Fruit fly (Drosophila melanogaster) whole organism, embryonic: Measurements from ENCODE around the gene rin.

ENCODE experiments used
- Antp ChIP-seq: fragments of 200-800 bp; sonication (Bioruptor generic); optimal IDR thresholded peaks from 3 replicates; lab custom pipeline; 2016; ENCODE audit warnings: missing biosample characterization, missing genetic modification characterization
- C15 ChIP-seq: fragments of 200-800 bp; sonication (Bioruptor generic); IDR thresholded peaks from 3 replicates; pipeline ENCODE4 v1.3.6; 2022; ENCODE audit warnings: missing biosample characterization, missing genetic modification characterization
- CG1024 ChIP-seq: fragments of 200-800 bp; sonication (Bioruptor generic); IDR thresholded peaks from 2 replicates; pipeline ENCODE4 v1.3.6; 2022; ENCODE audit warnings: missing biosample characterization, missing genetic modification characterization
- CG10565 ChIP-seq: fragments of 200-800 bp; sonication (Bioruptor generic); optimal IDR thresholded peaks from 3 replicates; lab custom pipeline; 2016; ENCODE audit warnings: missing biosample characterization, mild to moderate bottlenecking, missing genetic modification characterization
- CG11247 ChIP-seq: fragments of 200-800 bp; sonication (Bioruptor generic); IDR thresholded peaks from 2 replicates; pipeline ENCODE4 v1.3.6; 2022; ENCODE audit warnings: missing biosample characterization, missing genetic modification characterization
- CG11695 ChIP-seq: fragments of 200-800 bp; sonication (Bioruptor generic); IDR thresholded peaks from 3 replicates; pipeline ENCODE4 v1.3.6; 2022; ENCODE audit warnings: missing biosample characterization, missing genetic modification characterization
- CG12942 ChIP-seq: fragments of 200-800 bp; sonication (Bioruptor generic); optimal IDR thresholded peaks from 3 replicates; lab custom pipeline; 2016; ENCODE audit warnings: missing biosample characterization, missing genetic modification characterization
- CG13894 ChIP-seq: fragments of 200-800 bp; sonication (Bioruptor generic); optimal IDR thresholded peaks from 3 replicates; lab custom pipeline; 2018; ENCODE audit warnings: missing biosample characterization, mild to moderate bottlenecking, missing genetic modification characterization, moderate library complexity
- CG17802 ChIP-seq: fragments of 200-800 bp; sonication (Bioruptor generic); optimal IDR thresholded peaks from 2 replicates; lab custom pipeline; 2018; ENCODE audit warnings: missing biosample characterization, mild to moderate bottlenecking, missing genetic modification characterization, moderate library complexity
- CG18599 ChIP-seq: fragments of 200-800 bp; sonication (Bioruptor generic); optimal IDR thresholded peaks from 3 replicates; lab custom pipeline; 2017; ENCODE audit warnings: missing biosample characterization, missing genetic modification characterization, mild to moderate bottlenecking, moderate library complexity, missing genetic modification reagents
- CG3726 ChIP-seq: fragments of 200-800 bp; sonication (Bioruptor generic); IDR thresholded peaks from 3 replicates; pipeline ENCODE4, ENCODE4 v1.3.6; 2022; ENCODE audit warnings: missing biosample characterization, missing genetic modification characterization
- CG42726 ChIP-seq: fragments of 200-800 bp; sonication (Bioruptor generic); IDR thresholded peaks from 2 replicates; pipeline ENCODE4 v1.3.6; 2022; ENCODE audit warnings: missing biosample characterization, missing genetic modification characterization; ENCODE audit not compliant: partially characterized antibody
- CG4328 ChIP-seq: fragments of 200-800 bp; sonication (Bioruptor generic); optimal IDR thresholded peaks from 3 replicates; lab custom pipeline; 2017; ENCODE audit warnings: missing biosample characterization, missing genetic modification reagents, missing genetic modification characterization
- CG5245 ChIP-seq: fragments of 200-800 bp; sonication (Bioruptor generic); optimal IDR thresholded peaks from 3 replicates; lab custom pipeline; 2016; ENCODE audit warnings: missing biosample characterization, missing genetic modification characterization
- CG9727 ChIP-seq: fragments of 200-800 bp; sonication (Bioruptor generic); optimal IDR thresholded peaks from 3 replicates; lab custom pipeline; 2017; ENCODE audit warnings: missing biosample characterization, mild to moderate bottlenecking, missing genetic modification characterization
- CG9876 ChIP-seq: fragments of 200-800 bp; sonication (Bioruptor generic); optimal IDR thresholded peaks from 2 replicates; lab custom pipeline; 2016; ENCODE audit warnings: missing biosample characterization, missing genetic modification characterization
- CG9932 ChIP-seq: fragments of 200-800 bp; sonication (Bioruptor generic); IDR thresholded peaks from 2 replicates; pipeline ENCODE4 v1.3.6; 2022; ENCODE audit warnings: missing biosample characterization, missing genetic modification characterization
- Elba2 ChIP-seq: fragments of 200-800 bp; sonication (Bioruptor generic); optimal IDR thresholded peaks from 3 replicates; lab custom pipeline; 2016; ENCODE audit warnings: missing biosample characterization, missing genetic modification characterization
- HHEX ChIP-seq: fragments of 200-800 bp; sonication (Bioruptor generic); optimal IDR thresholded peaks from 3 replicates; lab custom pipeline; 2017; ENCODE audit warnings: missing biosample characterization, mild to moderate bottlenecking, missing genetic modification characterization, missing genetic modification reagents
- HLH3B ChIP-seq: fragments of 200-800 bp; sonication (Bioruptor generic); IDR thresholded peaks from 2 replicates; pipeline ENCODE4 v1.3.6; 2022; ENCODE audit warnings: missing biosample characterization, missing genetic modification characterization
- HmgZ ChIP-seq: fragments of 200-800 bp; sonication (Bioruptor generic); optimal IDR thresholded peaks from 2 replicates; lab custom pipeline; 2018; ENCODE audit warnings: missing biosample characterization, mild to moderate bottlenecking, missing genetic modification characterization
- Hmx ChIP-seq: fragments of 200-800 bp; sonication (Bioruptor generic); optimal IDR thresholded peaks from 2 replicates; lab custom pipeline; 2016; ENCODE audit warnings: missing biosample characterization, missing genetic modification characterization
- ara ChIP-seq: fragments of 200-800 bp; sonication (Bioruptor generic); IDR thresholded peaks from 2 replicates; pipeline ENCODE4 v1.3.6; 2022; ENCODE audit warnings: missing biosample characterization, missing genetic modification characterization
- ato ChIP-seq: fragments of 200-800 bp; sonication (Bioruptor generic); IDR thresholded peaks from 2 replicates; pipeline ENCODE4 v1.3.6; 2022; ENCODE audit warnings: missing biosample characterization, missing genetic modification characterization; ENCODE audit not compliant: partially characterized antibody
- br ChIP-seq: fragments of >200 bp; optimal IDR thresholded peaks from 2 replicates; lab custom pipeline; 2017
- chinmo ChIP-seq: fragments of 200-800 bp; sonication (Bioruptor generic); IDR thresholded peaks from 4 replicates; pipeline ENCODE4 v1.3.6; 2022; ENCODE audit warnings: missing biosample characterization, missing genetic modification characterization; ENCODE audit not compliant: partially characterized antibody
- ems ChIP-seq: fragments of 200-800 bp; sonication (Bioruptor generic); optimal IDR thresholded peaks from 3 replicates; lab custom pipeline; 2016; ENCODE audit warnings: missing biosample characterization, missing genetic modification characterization
- fd102C ChIP-seq: fragments of 200-800 bp; sonication (Bioruptor generic); optimal IDR thresholded peaks from 2 replicates; lab custom pipeline; 2018; ENCODE audit warnings: missing biosample characterization, mild to moderate bottlenecking, missing genetic modification characterization, moderate library complexity
- fd3F ChIP-seq: fragments of 200-800 bp; sonication (Bioruptor generic); optimal IDR thresholded peaks from 2 replicates; lab custom pipeline; 2018; ENCODE audit warnings: missing biosample characterization, mild to moderate bottlenecking, missing genetic modification characterization, moderate library complexity
- fd64A ChIP-seq: fragments of 200-800 bp; sonication (Bioruptor generic); optimal IDR thresholded peaks from 3 replicates; lab custom pipeline; 2018; ENCODE audit warnings: missing biosample characterization, mild to moderate bottlenecking, missing genetic modification characterization
- gt ChIP-seq: fragments of 200-800 bp; sonication (Bioruptor generic); IDR thresholded peaks from 2 replicates; pipeline ENCODE4 v1.3.6; 2022; ENCODE audit warnings: missing biosample characterization, missing genetic modification characterization
- kni ChIP-seq: fragments of 200-800 bp; sonication (Bioruptor generic); optimal IDR thresholded peaks from 3 replicates; lab custom pipeline; 2017; ENCODE audit warnings: mild to moderate bottlenecking, missing biosample characterization, missing genetic modification reagents, missing genetic modification characterization
- lmd ChIP-seq: fragments of 200-800 bp; sonication (Bioruptor generic); IDR thresholded peaks from 2 replicates; pipeline ENCODE4 v1.3.6; 2022; ENCODE audit warnings: missing biosample characterization, missing genetic modification characterization
- lola ChIP-seq, 3 experiments: fragments of >200 bp in 2 of 3; fragments of 200-800 bp in 1 of 3; sonication (Bioruptor generic) in 1 of 3; optimal IDR thresholded peaks; 2 replicates each; lab custom pipeline; 2017 to 2019; ENCODE audit warnings: missing biosample characterization in 3 of 3, missing genetic modification characterization in 3 of 3, mild to moderate bottlenecking in 1 of 3, moderate library complexity in 1 of 3
- mam ChIP-seq: fragments of 200-800 bp; sonication (Bioruptor generic); optimal IDR thresholded peaks from 3 replicates; lab custom pipeline; 2016; ENCODE audit warnings: missing biosample characterization, missing genetic modification characterization
- mirr ChIP-seq: fragments of 200-800 bp; sonication (Bioruptor generic); optimal IDR thresholded peaks from 3 replicates; lab custom pipeline; 2018; ENCODE audit warnings: missing biosample characterization, mild to moderate bottlenecking, missing genetic modification characterization
- mld ChIP-seq: fragments of 200-800 bp; sonication (Bioruptor generic); IDR thresholded peaks from 3 replicates; pipeline ENCODE4 v1.3.6; 2022; ENCODE audit warnings: missing biosample characterization, missing genetic modification characterization; ENCODE audit not compliant: partially characterized antibody
- nom ChIP-seq: fragments of 200-800 bp; sonication (Bioruptor generic); optimal IDR thresholded peaks from 2 replicates; lab custom pipeline; 2017; ENCODE audit warnings: missing biosample characterization, missing genetic modification characterization, mild to moderate bottlenecking, moderate library complexity, missing genetic modification reagents
- run ChIP-seq: fragments of 200-800 bp; sonication (Bioruptor generic); optimal IDR thresholded peaks from 3 replicates; lab custom pipeline; 2018; ENCODE audit warnings: missing biosample characterization, mild to moderate bottlenecking, missing genetic modification characterization
- scrt ChIP-seq: fragments of 200-800 bp; sonication (Bioruptor generic); optimal IDR thresholded peaks from 2 replicates; lab custom pipeline; 2018; ENCODE audit warnings: missing biosample characterization, mild to moderate bottlenecking, missing genetic modification characterization, moderate library complexity
- sim ChIP-seq: fragments of 200-800 bp; sonication (Bioruptor generic); IDR thresholded peaks from 2 replicates; pipeline ENCODE4 v1.3.6; 2022; ENCODE audit warnings: missing biosample characterization, missing genetic modification characterization
- slp2 ChIP-seq: fragments of 200-800 bp; sonication (Bioruptor generic); optimal IDR thresholded peaks from 2 replicates; lab custom pipeline; 2016; ENCODE audit warnings: missing biosample characterization, missing genetic modification characterization
- sqz ChIP-seq: fragments of 200-800 bp; sonication (Bioruptor generic); optimal IDR thresholded peaks from 3 replicates; lab custom pipeline; 2018; ENCODE audit warnings: missing biosample characterization, mild to moderate bottlenecking, missing genetic modification characterization
- sug ChIP-seq: fragments of 200-800 bp; optimal IDR thresholded peaks from 2 replicates; lab custom pipeline; 2019; ENCODE audit warnings: missing biosample characterization, mild to moderate bottlenecking, missing genetic modification characterization, moderate library complexity
- tap ChIP-seq: fragments of 200-800 bp; optimal IDR thresholded peaks from 3 replicates; lab custom pipeline; 2019; ENCODE audit warnings: missing biosample characterization, mild to moderate bottlenecking, missing genetic modification characterization, moderate library complexity
- usp ChIP-seq: fragments of >200 bp; optimal IDR thresholded peaks from 2 replicates; lab custom pipeline; 2017; ENCODE audit warnings: missing biosample characterization, missing genetic modification characterization
- vnd ChIP-seq: fragments of 200-800 bp; sonication (Bioruptor generic); IDR thresholded peaks from 3 replicates; pipeline ENCODE4 v1.3.6; 2022; ENCODE audit warnings: missing biosample characterization, missing genetic modification characterization; ENCODE audit not compliant: partially characterized antibody
- yki ChIP-seq: fragments of >200 bp; optimal IDR thresholded peaks from 3 replicates; lab custom pipeline; 2018
- zf30C ChIP-seq: fragments of 200-800 bp; sonication (Bioruptor generic); optimal IDR thresholded peaks from 3 replicates; lab custom pipeline; 2018; ENCODE audit warnings: missing biosample characterization, mild to moderate bottlenecking, missing genetic modification characterization

rin gene

DNA sequence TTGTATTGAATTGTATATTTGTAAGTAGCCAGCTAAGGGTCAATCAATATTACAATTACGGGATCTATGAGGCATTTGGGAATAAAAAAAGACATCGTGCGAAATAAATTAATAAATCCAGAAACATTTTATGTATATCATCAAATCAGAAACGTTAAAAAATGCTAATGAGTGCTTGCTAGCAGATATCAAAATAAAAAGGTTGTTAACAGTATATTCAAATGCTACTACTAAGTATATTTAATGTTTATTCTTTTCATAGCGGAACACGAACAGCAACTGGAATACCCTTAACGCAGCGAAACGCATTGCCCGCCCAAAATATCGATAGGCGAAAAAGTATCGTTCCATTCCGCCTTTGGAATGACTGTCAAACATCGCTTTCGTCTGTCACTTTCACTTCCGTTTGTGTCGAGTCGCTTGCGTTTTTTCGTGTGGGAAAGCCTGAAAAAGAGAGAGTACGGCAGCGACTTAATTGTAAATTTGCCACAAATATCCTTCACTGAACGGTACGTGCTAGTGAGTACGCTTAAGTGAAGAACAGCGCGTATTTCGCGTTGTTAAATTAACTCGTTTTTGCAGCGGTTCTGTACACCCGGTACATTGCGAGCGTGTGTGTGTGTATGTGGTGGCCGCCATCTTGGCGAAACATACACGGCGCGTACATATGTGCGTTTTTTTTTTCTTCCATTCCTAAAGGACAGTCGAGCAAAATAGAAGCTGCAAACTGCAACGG is 14.3 kb downstream of the rin start, which contains the start of gene B52 (continued):
- TF ChIP-seq mld (GFP tag; lab: Robert Waterston, UW) (0 out of 3 replicates have a peak, but pooled peaks have one; percentile 24), scrt (no peak), yki (lab: Kevin White, UChicago) (no peak), HmgZ (peak; percentile 61), CG42726 (GFP tag; lab: Robert Waterston, UW) (peak; percentile 41; the same call in 1 of the 2 replicates), HLH3B (GFP tag; lab: Robert Waterston, UW) (peak; percentile 39), ato (GFP tag; lab: Robert Waterston, UW) (no peak), CG18599 (GFP tag; lab: Kevin White, UChicago) (peak; percentile 60), sug (no peak), usp (no peak), CG12942 (GFP tag; lab: Kevin White, UChicago) (no peak), ems (peak; percentile 51), CG4328 (peak; percentile 69), br (lab: Kevin White, UChicago) (no peak), kni (GFP tag; lab: Kevin White, UChicago) (peak; percentile 86), C15 (0 out of 3 replicates have a peak, but pooled peaks have one; percentile 49), CG5245 (peak; percentile 15), CG17802 (tag; lab: Kevin White, UChicago) (peak; percentile 93), CG10565 (GFP tag; lab: Kevin White, UChicago) (no peak), CG9727 (GFP tag; lab: Kevin White, UChicago) (peak; percentile 68), mam (GFP tag; lab: Kevin White, UChicago) (peak; percentile 66), slp2 (GFP tag; lab: Kevin White, UChicago) (peak; percentile 38), CG3726 (GFP tag; lab: Robert Waterston, UW) (no peak), run (tag; lab: Kevin White, UChicago) (no peak), lola (GFP tag; optimal IDR thresholded peaks at IDR 0.05; lab: Kevin White, UChicago) (peak in 1 of 3 experiments; percentile 38), fd102C (GFP tag; lab: Kevin White, UChicago) (peak; percentile 45), CG11247 (GFP tag; lab: Robert Waterston, UW) (peak; percentile 63), Hmx (GFP tag; lab: Kevin White, UChicago) (no peak), sqz (peak; percentile 67), lmd (GFP tag; lab: Robert Waterston, UW) (peak; percentile 47), mirr (GFP tag; lab: Kevin White, UChicago) (peak; percentile 88), vnd (GFP tag; lab: Robert Waterston, UW) (0 out of 3 replicates have a peak, but pooled peaks have one; percentile 33), nom (GFP tag; lab: Kevin White, UChicago) (peak; percentile 86), CG9932 (GFP tag; lab: Robert Waterston, UW) (peak; percentile 68), gt (GFP tag; lab: Robert Waterston, UW) (no peak), Elba2 (GFP tag; lab: Kevin White, UChicago) (no peak), ara (GFP tag; lab: Robert Waterston, UW) (peak; percentile 46; the same call in 1 of the 2 replicates), sim (no peak), zf30C (GFP tag; lab: Kevin White, UChicago) (peak; percentile 20), CG13894 (tag; lab: Kevin White, UChicago) (no peak), tap (no peak), HHEX (GFP tag; lab: Kevin White, UChicago) (peak; percentile 74), CG1024 (GFP tag; lab: Robert Waterston, UW) (peak; percentile 80), Antp (GFP tag; lab: Kevin White, UChicago) (peak; percentile 48), chinmo (GFP tag; lab: Robert Waterston, UW) (0 out of 4 replicates have a peak, but pooled peaks have one; percentile 25), fd64A (peak; percentile 76), CG11695 (GFP tag; lab: Robert Waterston, UW) (peak; percentile 60; the same call in 2 of the 3 replicates), CG9876 (GFP tag; lab: Kevin White, UChicago) (peak; percentile 42), fd3F (GFP tag; lab: Kevin White, UChicago) (peak; percentile 34)
